Worm (Caenorhabditis elegans): ENCODE results near the gene W07A12.4.

W07A12.4 gene

DNA sequence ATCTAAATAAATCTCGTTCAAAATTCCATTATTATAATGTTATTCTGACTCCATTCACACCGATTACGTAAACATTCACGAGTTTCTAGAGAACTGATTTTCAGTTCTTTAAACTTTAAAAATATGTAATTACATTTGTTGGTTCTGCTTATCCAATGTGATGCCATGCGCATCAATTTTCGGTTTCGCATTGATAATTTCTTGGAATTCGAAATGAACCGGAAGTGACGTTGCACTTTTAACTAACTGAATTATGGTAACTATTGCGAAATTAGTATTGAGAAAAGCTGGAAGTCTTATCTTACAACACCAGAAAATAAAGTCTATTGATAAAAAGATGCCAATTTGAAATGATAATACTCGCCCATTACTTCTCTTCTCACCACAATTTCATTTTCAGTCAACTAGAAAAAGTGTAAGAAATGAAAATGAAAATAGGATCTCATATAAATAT is 28.2 kb upstream of the W07A12.4 start (continued):
- TF ChIP-seq nhr-47 (tag; optimal IDR thresholded peaks at IDR 0.05) = peak; percentile 82
- TF ChIP-seq nhr-90 (tag; optimal IDR thresholded peaks at IDR 0.05; ENCODE audit: poor library complexity) = no peak
- TF ChIP-seq fkh-4 (tag; optimal IDR thresholded peaks at IDR 0.05; ENCODE audit: borderline replicate concordance) = no peak
- peak; percentile 14 for TF ChIP-seq fkh-10 (GFP tag; optimal IDR thresholded peaks at IDR 0.05)
- TF ChIP-seq lin-39 (tag; optimal IDR thresholded peaks at IDR 0.05) = no peak
- peak; percentile 16 for TF ChIP-seq ceh-8 (GFP tag; optimal IDR thresholded peaks at IDR 0.05)
- TF ChIP-seq nhr-20 (tag; optimal IDR thresholded peaks at IDR 0.05) = peak; percentile 51
- TF ChIP-seq alr-1 (tag; optimal IDR thresholded peaks at IDR 0.05; ENCODE audit: borderline replicate concordance) = no peak
- TF ChIP-seq lin-35 (GFP tag; optimal IDR thresholded peaks at IDR 0.05) = peak in 1 of 2 experiments; percentile 32
- peak; percentile 45 to 55 for TF ChIP-seq lsy-2 (tag; optimal IDR thresholded peaks at IDR 0.05)
- TF ChIP-seq zip-4 (GFP tag; optimal IDR thresholded peaks at IDR 0.05) = peak; percentile 60
- TF ChIP-seq sox-4 (tag; optimal IDR thresholded peaks at IDR 0.05) = peak; percentile 96
- peak; percentile 53 for TF ChIP-seq ztf-4 (tag; optimal IDR thresholded peaks at IDR 0.05)
- TF ChIP-seq efl-1 (optimal IDR thresholded peaks at IDR 0.05) = no peak
- TF ChIP-seq efl-1 (GFP tag; optimal IDR thresholded peaks at IDR 0.05 in 1 of 2) = peak in 1 of 2 experiments; percentile 40
- TF ChIP-seq aha-1 (tag; optimal IDR thresholded peaks at IDR 0.05) = no peak
- TF ChIP-seq zag-1 (tag; optimal IDR thresholded peaks at IDR 0.05) = no peak
- TF ChIP-seq tbx-2 (tag; optimal IDR thresholded peaks at IDR 0.05) = peak; percentile 7
- peak; percentile 10 for TF ChIP-seq lin-13 (GFP tag; optimal IDR thresholded peaks at IDR 0.05)
- TF ChIP-seq Y116A8C.19 (tag; optimal IDR thresholded peaks at IDR 0.05; ENCODE audit: borderline replicate concordance) = no peak
- no peak for TF ChIP-seq egl-27 (tag; optimal IDR thresholded peaks at IDR 0.05)
- TF ChIP-seq egl-13 (tag; optimal IDR thresholded peaks at IDR 0.05) = peak; percentile 71
- TF ChIP-seq nhr-11 (tag; optimal IDR thresholded peaks at IDR 0.05) = peak; percentile 69
- TF ChIP-seq pax-3 (tag; optimal IDR thresholded peaks at IDR 0.05) = peak; percentile 77
- TF ChIP-seq hlh-17 (GFP tag; optimal IDR thresholded peaks at IDR 0.05; ENCODE audit: borderline replicate concordance) = no peak
- TF ChIP-seq pqm-1 (tag; optimal IDR thresholded peaks at IDR 0.05) = peak; percentile 3
- TF ChIP-seq mab-9 (GFP tag; IDR thresholded peaks at IDR 0.05) = no peak
- TF ChIP-seq xbp-1 (tag; optimal IDR thresholded peaks at IDR 0.05) = peak; percentile 18
- TF ChIP-seq mep-1 (tag; optimal IDR thresholded peaks at IDR 0.05) = peak; percentile 9

DNA sequence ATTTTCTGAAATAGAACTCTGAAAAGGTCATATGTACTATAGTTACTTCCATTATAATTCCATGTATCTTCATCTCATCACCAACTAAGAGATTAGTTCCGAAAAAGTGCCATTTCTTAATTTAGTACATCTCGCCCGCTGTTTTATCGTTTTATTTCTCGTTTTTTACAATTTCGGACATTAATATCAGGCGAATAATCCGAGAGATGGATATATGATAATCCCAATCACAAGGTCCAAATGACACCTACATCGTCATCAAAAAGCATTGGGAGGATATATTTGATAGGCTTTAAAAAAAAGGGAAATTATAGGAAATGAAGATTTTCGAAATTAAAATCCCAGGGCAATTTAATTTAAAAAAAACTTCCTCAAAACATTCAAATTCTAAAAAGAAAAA is 25.7 kb upstream of the W07A12.4 start:
- TF ChIP-seq skn-1 (tag; optimal IDR thresholded peaks at IDR 0.05) (no peak), aly-2 (tag; optimal IDR thresholded peaks at IDR 0.05) (no peak), fkh-8 (tag; optimal IDR thresholded peaks at IDR 0.05) (peak; percentile 56), sptf-1 (tag; optimal IDR thresholded peaks at IDR 0.05) (no peak), lin-15B (tag; optimal IDR thresholded peaks at IDR 0.05) (no peak), hlh-17 (GFP tag; optimal IDR thresholded peaks at IDR 0.05; ENCODE audit: borderline replicate concordance) (no peak), nhr-47 (tag; optimal IDR thresholded peaks at IDR 0.05) (peak; percentile 8), snpc-4 (tag; optimal IDR thresholded peaks at IDR 0.05) (no peak), dpl-1 (GFP tag; optimal IDR thresholded peaks at IDR 0.05) (no peak), mdl-1 (tag; optimal IDR thresholded peaks at IDR 0.05) (no peak), nhr-28 (tag; optimal IDR thresholded peaks at IDR 0.05) (no peak), ceh-88 (GFP tag; IDR thresholded peaks at IDR 0.05) (no peak), nhr-12 (tag; optimal IDR thresholded peaks at IDR 0.05) (no peak), pqm-1 (tag; optimal IDR thresholded peaks at IDR 0.05) (no peak), pax-3 (tag; optimal IDR thresholded peaks at IDR 0.05) (peak; percentile 40), lir-3 (tag; optimal IDR thresholded peaks at IDR 0.05; ENCODE audit: poor library complexity) (no peak), dsc-1 (tag; optimal IDR thresholded peaks at IDR 0.05) (peak; percentile 93), efl-1 (optimal IDR thresholded peaks at IDR 0.05) (no peak), efl-1 (GFP tag; optimal IDR thresholded peaks at IDR 0.05 in 1 of 2) (peak in 1 of 2 experiments; percentile 51), ceh-63 (GFP tag; optimal IDR thresholded peaks at IDR 0.05) (no peak), tlp-1 (tag; optimal IDR thresholded peaks at IDR 0.05) (no peak), isw-1 (GFP tag; IDR thresholded peaks at IDR 0.05) (no peak), egl-13 (tag; optimal IDR thresholded peaks at IDR 0.05) (peak; percentile 5), sox-4 (tag; optimal IDR thresholded peaks at IDR 0.05) (peak; percentile 28), pag-3 (tag; optimal IDR thresholded peaks at IDR 0.05; ENCODE audit: borderline replicate concordance, insufficient read depth) (no peak), lsy-2 (tag; optimal IDR thresholded peaks at IDR 0.05) (no peak), nhr-85 (tag) (no peak), lin-14 (GFP tag; optimal IDR thresholded peaks at IDR 0.05) (no peak), xbp-1 (tag; optimal IDR thresholded peaks at IDR 0.05) (no peak), fkh-4 (tag; optimal IDR thresholded peaks at IDR 0.05; ENCODE audit: borderline replicate concordance) (no peak), unc-62 (GFP tag; optimal IDR thresholded peaks at IDR 0.05) (no peak), ceh-90 (tag; optimal IDR thresholded peaks at IDR 0.05) (no peak)

Data from whole organism, L1 larva.